Fruit fly (Drosophila melanogaster) whole organism, wandering third instar larva: ENCODE results near the gene CG33511.

Experiments used
- Abd-B ChIP-seq: fragments of >200 bp; optimal IDR thresholded peaks from 2 replicates; lab custom pipeline; 2017; ENCODE audit warnings: missing biosample characterization, missing genetic modification characterization
- CG32264 ChIP-seq: fragments of 200-800 bp; sonication (Bioruptor generic); optimal IDR thresholded peaks from 2 replicates; lab custom pipeline; 2016; ENCODE audit warnings: missing biosample characterization, missing genetic modification characterization
- CG9705 ChIP-seq: fragments of 200-800 bp; sonication (Bioruptor generic); optimal IDR thresholded peaks from 2 replicates; lab custom pipeline; 2018; ENCODE audit warnings: missing biosample characterization, mild to moderate bottlenecking, missing genetic modification characterization
- CrebA ChIP-seq: fragments of 200-800 bp; sonication (Bioruptor generic); optimal IDR thresholded peaks from 2 replicates; lab custom pipeline; 2016; ENCODE audit warnings: missing biosample characterization, mild to moderate bottlenecking, missing genetic modification characterization, borderline replicate concordance
- Dif ChIP-seq: fragments of 200-275, 200-300 bp; sonication (Bioruptor generic); optimal IDR thresholded peaks from 2 replicates; lab custom pipeline; 2018; ENCODE audit warnings: missing biosample characterization, missing genetic modification characterization; ENCODE audit not compliant: partially characterized antibody
- GATAd ChIP-seq: sonication (Bioruptor generic); optimal IDR thresholded peaks from 2 replicates; lab custom pipeline; 2016; ENCODE audit warnings: missing biosample characterization, missing genetic modification characterization
- HLH106 ChIP-seq: fragments of 200-800 bp; optimal IDR thresholded peaks from 3 replicates; lab custom pipeline; 2019; ENCODE audit warnings: missing biosample characterization, mild to moderate bottlenecking, missing genetic modification characterization, moderate library complexity
- Hnf4 ChIP-seq: fragments of 200-800 bp; sonication (Bioruptor generic); optimal IDR thresholded peaks from 2 replicates; lab custom pipeline; 2016; ENCODE audit warnings: missing biosample characterization, mild to moderate bottlenecking, missing genetic modification characterization
- Hr78 ChIP-seq: fragments of >200 bp; optimal IDR thresholded peaks from 2 replicates; lab custom pipeline; 2017; ENCODE audit warnings: missing biosample characterization, missing genetic modification characterization
- Jra ChIP-seq: sonication (Bioruptor generic); optimal IDR thresholded peaks from 2 replicates; lab custom pipeline; 2016; ENCODE audit warnings: missing biosample characterization, missing genetic modification characterization
- Mio ChIP-seq: sonication (Bioruptor generic); optimal IDR thresholded peaks from 2 replicates; lab custom pipeline; 2016; ENCODE audit warnings: missing biosample characterization, missing genetic modification characterization
- Myc ChIP-seq: fragments of >200 bp; optimal IDR thresholded peaks from 2 replicates; lab custom pipeline; 2017
- N ChIP-seq: fragments of >200 bp; optimal IDR thresholded peaks from 2 replicates; lab custom pipeline; 2018; ENCODE audit warnings: missing biosample characterization, missing external identifiers, missing genetic modification characterization
- OdsH ChIP-seq: fragments of 200-800 bp; sonication (Bioruptor generic); optimal IDR thresholded peaks from 2 replicates; lab custom pipeline; 2016; ENCODE audit warnings: missing biosample characterization, mild to moderate bottlenecking, missing genetic modification characterization
- Rel ChIP-seq, 2 experiments: fragments of 200-800 bp; sonication (Bioruptor generic) in 1 of 2; optimal IDR thresholded peaks; 2 replicates in 1 of 2; 3 replicates in 1 of 2; lab custom pipeline; 2016 to 2019; ENCODE audit warnings: mild to moderate bottlenecking in 2 of 2, missing biosample characterization in 2 of 2, missing genetic modification characterization in 2 of 2, moderate library complexity in 1 of 2
- Vsx2 ChIP-seq: fragments of 200-300, 225-300 bp; sonication (Bioruptor generic); optimal IDR thresholded peaks from 2 replicates; lab custom pipeline; 2018; ENCODE audit warnings: missing biosample characterization, missing genetic modification characterization; ENCODE audit not compliant: partially characterized antibody
- brk ChIP-seq: fragments of 200-800 bp; sonication (Bioruptor generic); optimal IDR thresholded peaks from 2 replicates; lab custom pipeline; 2016; ENCODE audit warnings: missing biosample characterization, mild to moderate bottlenecking, missing genetic modification characterization
- dmrt93B ChIP-seq: fragments of 200-800 bp; sonication (Bioruptor generic); optimal IDR thresholded peaks from 2 replicates; lab custom pipeline; 2018; ENCODE audit warnings: missing biosample characterization, mild to moderate bottlenecking, missing genetic modification characterization
- dsf ChIP-seq: sonication (Bioruptor generic); optimal IDR thresholded peaks from 2 replicates; lab custom pipeline; 2016; ENCODE audit warnings: missing biosample characterization, missing genetic modification characterization, borderline replicate concordance
- fru ChIP-seq: fragments of 200-800 bp; sonication (Bioruptor generic); optimal IDR thresholded peaks from 3 replicates; lab custom pipeline; 2016; ENCODE audit warnings: missing biosample characterization, mild to moderate bottlenecking, missing genetic modification characterization
- h ChIP-seq: fragments of 200-800 bp; sonication (Bioruptor generic); optimal IDR thresholded peaks from 3 replicates; lab custom pipeline; 2016; ENCODE audit warnings: missing biosample characterization, mild to moderate bottlenecking, missing genetic modification characterization
- lola ChIP-seq: fragments of >200 bp; optimal IDR thresholded peaks from 2 replicates; lab custom pipeline; 2017; ENCODE audit warnings: missing biosample characterization, missing genetic modification characterization
- pan ChIP-seq: fragments of >200 bp; optimal IDR thresholded peaks from 2 replicates; lab custom pipeline; 2017
- rgr ChIP-seq: fragments of 200-800 bp; sonication (Bioruptor generic); optimal IDR thresholded peaks from 3 replicates; lab custom pipeline; 2016; ENCODE audit warnings: missing biosample characterization, mild to moderate bottlenecking, missing genetic modification characterization
- sage ChIP-seq: fragments of 200-800 bp; sonication (Bioruptor generic); optimal IDR thresholded peaks from 2 replicates; lab custom pipeline; 2016; ENCODE audit warnings: missing biosample characterization, mild to moderate bottlenecking, missing genetic modification characterization
- sv ChIP-seq: fragments of 200-800 bp; sonication (Bioruptor generic); optimal IDR thresholded peaks from 3 replicates; lab custom pipeline; 2016; ENCODE audit warnings: missing biosample characterization, missing genetic modification characterization
- tai ChIP-seq: sonication (Bioruptor generic); optimal IDR thresholded peaks from 2 replicates; lab custom pipeline; 2016; ENCODE audit warnings: missing biosample characterization, missing genetic modification characterization
- usp ChIP-seq: fragments of >200 bp; optimal IDR thresholded peaks from 2 replicates; lab custom pipeline; 2017; ENCODE audit warnings: missing biosample characterization, missing genetic modification characterization
- woc ChIP-seq: sonication (Bioruptor generic); optimal IDR thresholded peaks from 2 replicates; lab custom pipeline; 2016; ENCODE audit warnings: missing biosample characterization, mild to moderate bottlenecking, missing genetic modification characterization

CG33511 gene

dm6 chr2L:21037723-21038122 is 44.6 kb downstream of the CG33511 start:
- TF ChIP-seq rgr (GFP tag; lab: Kevin White, UChicago) (no peak), Myc (lab: Kevin White, UChicago) (no peak), sage (GFP tag; lab: Kevin White, UChicago) (no peak), woc (GFP tag; lab: Kevin White, UChicago) (no peak), Hr78 (GFP tag; lab: Kevin White, UChicago) (no peak), fru (GFP tag; lab: Kevin White, UChicago) (no peak), lola (no peak), Dif (GFP tag; lab: Kevin White, UChicago) (no peak), CrebA (GFP tag; lab: Kevin White, UChicago) (no peak), sv (no peak), CG9705 (GFP tag; lab: Kevin White, UChicago) (no peak), Vsx2 (GFP tag; lab: Kevin White, UChicago) (no peak)

- TF ChIP-seq woc (GFP tag; lab: Kevin White, UChicago) (no peak), Mio (GFP tag; lab: Kevin White, UChicago) (no peak), Abd-B (GFP tag; lab: Kevin White, UChicago) (no peak), Hnf4 (no peak), HLH106 (tag; lab: Kevin White, UChicago) (no peak), Myc (lab: Kevin White, UChicago) (no peak), Rel (GFP tag; optimal IDR thresholded peaks at IDR 0.05; lab: Kevin White, UChicago) (no peak), Rel (tag; optimal IDR thresholded peaks at IDR 0.05; lab: Kevin White, UChicago) (no peak), GATAd (GFP tag; lab: Kevin White, UChicago) (no peak), pan (lab: Kevin White, UChicago) (no peak), N (GFP tag; lab: Kevin White, UChicago) (no peak), OdsH (GFP tag; lab: Kevin White, UChicago) (no peak), rgr (GFP tag; lab: Kevin White, UChicago) (no peak), h (GFP tag; lab: Kevin White, UChicago) (no peak), sage (GFP tag; lab: Kevin White, UChicago) (no peak), tai (GFP tag; lab: Kevin White, UChicago) (no peak), Vsx2 (GFP tag; lab: Kevin White, UChicago) (no peak), lola (no peak), Jra (no peak), dmrt93B (no peak)
Observed at dm6 chr2L:21035704-21036369, 46.5 kb downstream of the CG33511 start.

- TF ChIP-seq h (GFP tag; lab: Kevin White, UChicago) = no peak
- TF ChIP-seq HLH106 (tag; lab: Kevin White, UChicago) = no peak
- no peak for TF ChIP-seq brk (GFP tag; lab: Kevin White, UChicago)
- no peak for TF ChIP-seq Rel (GFP tag; optimal IDR thresholded peaks at IDR 0.05; lab: Kevin White, UChicago)
- TF ChIP-seq Rel (tag; optimal IDR thresholded peaks at IDR 0.05; lab: Kevin White, UChicago) = no peak
- TF ChIP-seq usp (GFP tag; lab: Kevin White, UChicago) = no peak
- TF ChIP-seq OdsH (GFP tag; lab: Kevin White, UChicago) = no peak
Observed at dm6 chr2L:21034388-21034787, 47.9 kb downstream of the CG33511 start.

dm6 chr2L:21033315-21033714 is 49.0 kb downstream of the CG33511 start:
- TF ChIP-seq dsf (GFP tag; lab: Kevin White, UChicago) (no peak), h (GFP tag; lab: Kevin White, UChicago) (no peak), rgr (GFP tag; lab: Kevin White, UChicago) (no peak), CG32264 (GFP tag; lab: Kevin White, UChicago) (no peak), N (GFP tag; lab: Kevin White, UChicago) (no peak)
